Worm (Caenorhabditis elegans): ENCODE measurements around the gene srab-24.

- TF ChIP-seq unc-39 (tag; optimal IDR thresholded peaks at IDR 0.05) (no peak), blmp-1 (tag; optimal IDR thresholded peaks at IDR 0.05; ENCODE audit: insufficient read depth) (no peak), unc-62 (GFP tag; optimal IDR thresholded peaks at IDR 0.05) (no peak), nhr-129 (tag; optimal IDR thresholded peaks at IDR 0.05) (no peak)
Observed at ce11 chrIV:14250113-14250512, at the start of gene srab-24.
